Fruit fly (Drosophila melanogaster): Measurements from ENCODE around the gene CG3792.
A peak's percentile ranks its signal among the peaks of the same experiment; 100 is the strongest.

Gene CG3792

DNA sequence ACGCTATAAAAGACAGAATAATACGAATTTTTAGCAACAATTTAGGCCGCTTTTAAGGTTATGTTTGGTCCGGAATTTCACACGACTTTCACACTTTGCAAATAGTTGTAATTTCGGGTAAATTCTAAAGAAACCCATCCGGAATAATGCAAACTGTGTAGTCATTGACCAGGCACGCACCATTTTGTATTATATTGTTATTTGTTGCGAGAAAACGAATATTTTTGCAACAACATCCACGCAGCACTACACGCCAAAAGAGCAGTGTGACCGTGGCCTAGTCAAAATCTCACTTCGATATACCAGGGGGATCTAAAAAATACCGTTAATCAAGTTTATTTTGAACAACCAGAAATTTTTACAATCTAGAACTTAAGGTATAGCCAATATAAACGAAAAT lies 9.6 kb upstream of the CG3792 start, which contains the start of gene eIF3i:
Gene eIF3i, minus strand, starts transcription at position 265 of the 400 bp plus-strand sequence.
- TF ChIP-seq CG9876 (GFP tag; optimal IDR thresholded peaks at IDR 0.05) (no peak), stc (GFP tag; IDR thresholded peaks at IDR 0.05) (no peak), pzg (GFP tag; optimal IDR thresholded peaks at IDR 0.05) (peak; percentile 55), CG34376 (GFP tag; optimal IDR thresholded peaks at IDR 0.05) (no peak), dm (GFP tag; optimal IDR thresholded peaks at IDR 0.05) (peak; percentile 61), nerfin-2 (GFP tag; IDR thresholded peaks at IDR 0.05; ENCODE audit: partially characterized antibody) (no peak), CG8924 (tag; optimal IDR thresholded peaks at IDR 0.05) (peak; percentile 6), CG4617 (GFP tag; optimal IDR thresholded peaks at IDR 0.05; ENCODE audit: borderline replicate concordance) (peak; percentile 54), bigmax (GFP tag; optimal IDR thresholded peaks at IDR 0.05) (peak; percentile 97), BEAF-32 (GFP tag; optimal IDR thresholded peaks at IDR 0.05) (peak; percentile 17), CG9797 (GFP tag; optimal IDR thresholded peaks at IDR 0.05) (peak; percentile 64), CG15479 (GFP tag; optimal IDR thresholded peaks at IDR 0.05) (peak; percentile 28), CG4360 (GFP tag; IDR thresholded peaks at IDR 0.05) (0 out of 2 replicates have a peak, but pooled peaks have one; percentile 33), MESR4 (GFP tag; optimal IDR thresholded peaks at IDR 0.05) (peak; percentile 66), phol (tag; optimal IDR thresholded peaks at IDR 0.05) (peak; percentile 1), CG7271 (tag; optimal IDR thresholded peaks at IDR 0.05) (no peak), YL-1 (GFP tag; optimal IDR thresholded peaks at IDR 0.05) (peak; percentile 51), CG13287 (GFP tag; IDR thresholded peaks at IDR 0.05; ENCODE audit: partially characterized antibody) (peak; percentile 20; the same call in 1 of the 2 replicates), Myb (GFP tag; optimal IDR thresholded peaks at IDR 0.05) (peak; percentile 13), Bdp1 (GFP tag; optimal IDR thresholded peaks at IDR 0.05) (no peak), gfzf (GFP tag; optimal IDR thresholded peaks at IDR 0.05) (peak; percentile 77), HmgZ (tag; optimal IDR thresholded peaks at IDR 0.05) (peak; percentile 38), Med (GFP tag) (peak; percentile 65), CG34422 (GFP tag; IDR thresholded peaks at IDR 0.05) (peak; percentile 49; the same call in 1 of the 3 replicates), CG10959 (GFP tag; IDR thresholded peaks at IDR 0.05) (no peak), Dp (GFP tag; optimal IDR thresholded peaks at IDR 0.05) (peak; percentile 18), MBD-R2 (GFP tag; IDR thresholded peaks at IDR 0.05) (peak; percentile 42; the same call in 1 of the 2 replicates), stwl (tag; optimal IDR thresholded peaks at IDR 0.05) (peak; percentile 11)

DNA sequence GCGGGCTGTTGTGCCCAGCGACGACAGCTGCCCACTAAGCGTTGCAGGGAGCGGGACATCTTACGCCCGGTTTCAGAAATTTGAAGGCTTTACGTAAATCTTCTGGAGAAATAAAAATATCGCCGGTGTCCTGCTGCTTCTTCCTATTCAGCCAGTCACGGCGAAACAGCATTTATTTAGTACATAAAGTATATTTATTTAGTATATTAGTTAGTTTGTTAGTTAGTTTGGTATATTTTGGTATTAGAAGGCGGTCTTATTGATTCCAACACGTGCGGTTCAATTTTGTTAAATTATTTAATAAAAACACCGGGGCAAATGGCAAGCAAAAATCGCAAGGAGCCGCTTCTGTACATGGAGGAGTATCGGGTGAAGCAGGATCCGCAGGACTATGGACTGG lies 8.3 kb upstream of the CG3792 start, which contains the start of the genes Scox and Polr1C:
Gene Scox, minus strand, starts transcription at position 169 of the 400 bp plus-strand sequence.
Gene Polr1C, plus strand, starts transcription at position 238 of the 400 bp plus-strand sequence.
- peak; percentile 34; the same call in 1 of the 2 replicates for TF ChIP-seq E2f2 (GFP tag; IDR thresholded peaks at IDR 0.05)
- TF ChIP-seq pzg (GFP tag; optimal IDR thresholded peaks at IDR 0.05), result peak; percentile 46
- TF ChIP-seq Dp (GFP tag; optimal IDR thresholded peaks at IDR 0.05), result peak; percentile 19
- TF ChIP-seq CG17359 (tag; optimal IDR thresholded peaks at IDR 0.05), result no peak
- TF ChIP-seq MBD-R2 (GFP tag; IDR thresholded peaks at IDR 0.05), result 0 out of 2 replicates have a peak, but pooled peaks have one; percentile 33
- no peak for TF ChIP-seq ftz-f1 (GFP tag; optimal IDR thresholded peaks at IDR 0.05)
- TF ChIP-seq MESR4 (GFP tag; optimal IDR thresholded peaks at IDR 0.05), result peak; percentile 44
- TF ChIP-seq CG34422 (GFP tag; IDR thresholded peaks at IDR 0.05), result peak; percentile 18; the same call in 1 of the 3 replicates
- peak; percentile 19 for TF ChIP-seq stwl (tag; optimal IDR thresholded peaks at IDR 0.05)
- peak; percentile 7 for TF ChIP-seq trem (tag; optimal IDR thresholded peaks at IDR 0.05)
- TF ChIP-seq vfl (GFP tag; optimal IDR thresholded peaks at IDR 0.05), result no peak
- TF ChIP-seq CG9797 (GFP tag; optimal IDR thresholded peaks at IDR 0.05), result peak; percentile 55
- peak; percentile 33 for TF ChIP-seq Max (GFP tag; optimal IDR thresholded peaks at IDR 0.05)
- TF ChIP-seq NK7.1 (GFP tag; optimal IDR thresholded peaks at IDR 0.05), result no peak
- peak; percentile 31 for TF ChIP-seq BEAF-32 (GFP tag; optimal IDR thresholded peaks at IDR 0.05)
- TF ChIP-seq ash1 (GFP tag; optimal IDR thresholded peaks at IDR 0.05), result no peak
- peak; percentile 68 for TF ChIP-seq bigmax (GFP tag; optimal IDR thresholded peaks at IDR 0.05)
- TF ChIP-seq gfzf (GFP tag; optimal IDR thresholded peaks at IDR 0.05), result peak; percentile 49
- peak; percentile 58 for TF ChIP-seq YL-1 (GFP tag; optimal IDR thresholded peaks at IDR 0.05)
- no peak for TF ChIP-seq fru (optimal IDR thresholded peaks at IDR 0.05)
- peak; percentile 36 for TF ChIP-seq dm (GFP tag; optimal IDR thresholded peaks at IDR 0.05)
- peak; percentile 89 for TF ChIP-seq CG17385 (GFP tag; optimal IDR thresholded peaks at IDR 0.05)
